Fruit fly (Drosophila melanogaster) whole organism, embryonic: ENCODE measurements around the gene CG3655.
A peak's percentile ranks its signal among the peaks of the same experiment; 100 is the strongest.

Source experiments
- CG11456 ChIP-seq: fragments of 200-800 bp; sonication (Bioruptor generic); IDR thresholded peaks from 3 replicates; pipeline ENCODE4 v1.3.6; 2022; ENCODE audit warnings: missing biosample characterization, missing genetic modification characterization
- CG11696 ChIP-seq: fragments of 200-800 bp; sonication (Bioruptor generic); IDR thresholded peaks from 2 replicates; pipeline ENCODE4 v1.3.6; 2022; ENCODE audit warnings: missing biosample characterization, missing genetic modification characterization
- CG12391 ChIP-seq: fragments of 200-800 bp; sonication (Bioruptor generic); optimal IDR thresholded peaks from 3 replicates; lab custom pipeline; 2018; ENCODE audit warnings: missing biosample characterization, mild to moderate bottlenecking, missing genetic modification characterization, moderate library complexity
- CG12744 ChIP-seq: fragments of 200-800 bp; sonication (Bioruptor generic); optimal IDR thresholded peaks from 2 replicates; lab custom pipeline; 2016; ENCODE audit warnings: missing biosample characterization, missing genetic modification characterization
- CG14050 ChIP-seq: fragments of 200-800 bp; sonication (Bioruptor generic); IDR thresholded peaks from 3 replicates; pipeline ENCODE4 v1.3.6; 2022; ENCODE audit warnings: missing biosample characterization, missing genetic modification characterization
- CG15479 ChIP-seq: fragments of 200-800 bp; sonication (Bioruptor generic); optimal IDR thresholded peaks from 3 replicates; lab custom pipeline; 2019; ENCODE audit warnings: missing biosample characterization, mild to moderate bottlenecking, missing genetic modification characterization, moderate library complexity
- CG17361 ChIP-seq: fragments of 200-800 bp; sonication (Bioruptor generic); IDR thresholded peaks from 3 replicates; pipeline ENCODE4 v1.3.6; 2022; ENCODE audit warnings: missing biosample characterization, missing genetic modification characterization
- CG18599 ChIP-seq: fragments of 200-800 bp; sonication (Bioruptor generic); optimal IDR thresholded peaks from 3 replicates; lab custom pipeline; 2017; ENCODE audit warnings: missing biosample characterization, missing genetic modification characterization, mild to moderate bottlenecking, moderate library complexity, missing genetic modification reagents
- CG18619 ChIP-seq: fragments of 200-800 bp; sonication (Bioruptor generic); optimal IDR thresholded peaks from 3 replicates; lab custom pipeline; 2017; ENCODE audit warnings: missing biosample characterization, mild to moderate bottlenecking, missing genetic modification characterization
- CG2120 ChIP-seq: fragments of 200-800 bp; sonication (Bioruptor generic); optimal IDR thresholded peaks from 3 replicates; lab custom pipeline; 2016; ENCODE audit warnings: missing biosample characterization, missing genetic modification characterization
- CG2199 ChIP-seq: fragments of 200-800 bp; sonication (Bioruptor generic); IDR thresholded peaks from 3 replicates; pipeline ENCODE4 v1.3.6; 2022; ENCODE audit warnings: missing biosample characterization, missing genetic modification characterization
- CG2712 ChIP-seq: fragments of 200-800 bp; optimal IDR thresholded peaks from 3 replicates; lab custom pipeline; 2019; ENCODE audit warnings: missing biosample characterization, mild to moderate bottlenecking, missing genetic modification characterization, moderate library complexity
- CG2875 ChIP-seq: fragments of 200-800 bp; sonication (Bioruptor generic); optimal IDR thresholded peaks from 2 replicates; lab custom pipeline; 2017; ENCODE audit warnings: missing biosample characterization, mild to moderate bottlenecking, missing genetic modification characterization, missing genetic modification reagents
- CG33557 ChIP-seq: fragments of 200-800 bp; sonication (Bioruptor generic); optimal IDR thresholded peaks from 2 replicates; lab custom pipeline; 2019; ENCODE audit warnings: missing biosample characterization, mild to moderate bottlenecking, missing genetic modification characterization, moderate library complexity
- CG3838 ChIP-seq: fragments of 200-800 bp; sonication (Bioruptor generic); optimal IDR thresholded peaks from 3 replicates; lab custom pipeline; 2016; ENCODE audit warnings: missing biosample characterization, missing genetic modification characterization
- CG3995 ChIP-seq: fragments of 200-800 bp; sonication (Bioruptor generic); optimal IDR thresholded peaks from 3 replicates; lab custom pipeline; 2016; ENCODE audit warnings: missing biosample characterization, missing genetic modification characterization
- CG4707 ChIP-seq: fragments of 200-800 bp; sonication (Bioruptor generic); optimal IDR thresholded peaks from 2 replicates; lab custom pipeline; 2018; ENCODE audit warnings: missing biosample characterization, mild to moderate bottlenecking, missing genetic modification characterization, moderate library complexity
- CG6813 ChIP-seq: fragments of 200-800 bp; sonication (Bioruptor generic); optimal IDR thresholded peaks from 2 replicates; lab custom pipeline; 2017; ENCODE audit warnings: missing biosample characterization, missing genetic modification characterization, mild to moderate bottlenecking, moderate library complexity, missing genetic modification reagents
- CG8089 ChIP-seq: fragments of 200-800 bp; sonication (Bioruptor generic); optimal IDR thresholded peaks from 3 replicates; lab custom pipeline; 2016; ENCODE audit warnings: missing biosample characterization, missing genetic modification characterization
- CG8281 ChIP-seq: fragments of 200-800 bp; sonication (Bioruptor generic); optimal IDR thresholded peaks from 2 replicates; lab custom pipeline; 2018; ENCODE audit warnings: missing biosample characterization, mild to moderate bottlenecking, missing genetic modification characterization, moderate library complexity
- Dll ChIP-seq: fragments of 200-800 bp; sonication (Bioruptor generic); IDR thresholded peaks from 4 replicates; pipeline ENCODE4 v1.3.6; 2022; ENCODE audit warnings: missing biosample characterization, missing genetic modification characterization; ENCODE audit not compliant: partially characterized antibody
- Doc2 ChIP-seq: fragments of 200-800 bp; sonication (Bioruptor generic); IDR thresholded peaks from 2 replicates; pipeline ENCODE4 v1.3.6; 2022; ENCODE audit warnings: missing biosample characterization, missing genetic modification characterization
- ERR ChIP-seq: fragments of 200-800 bp; sonication (Bioruptor generic); optimal IDR thresholded peaks from 2 replicates; lab custom pipeline; 2016; ENCODE audit warnings: missing biosample characterization, missing genetic modification characterization
- Ets97D ChIP-seq: fragments of 200-800 bp; sonication (Bioruptor generic); optimal IDR thresholded peaks from 3 replicates; lab custom pipeline; 2016; ENCODE audit warnings: missing biosample characterization, missing genetic modification characterization
- HLH54F ChIP-seq: fragments of 200-800 bp; sonication (Bioruptor generic); optimal IDR thresholded peaks from 3 replicates; lab custom pipeline; 2016; ENCODE audit warnings: missing biosample characterization, missing genetic modification characterization
- HmgD ChIP-seq: fragments of 200-800 bp; sonication (Bioruptor generic); optimal IDR thresholded peaks from 3 replicates; lab custom pipeline; 2016; ENCODE audit warnings: missing biosample characterization, missing genetic modification characterization
- HmgZ ChIP-seq: fragments of 200-800 bp; sonication (Bioruptor generic); optimal IDR thresholded peaks from 2 replicates; lab custom pipeline; 2018; ENCODE audit warnings: missing biosample characterization, mild to moderate bottlenecking, missing genetic modification characterization
- Hmx ChIP-seq: fragments of 200-800 bp; sonication (Bioruptor generic); optimal IDR thresholded peaks from 2 replicates; lab custom pipeline; 2016; ENCODE audit warnings: missing biosample characterization, missing genetic modification characterization
- MESR4 ChIP-seq: fragments of 200-800 bp; sonication (Bioruptor generic); optimal IDR thresholded peaks from 2 replicates; lab custom pipeline; 2018; ENCODE audit warnings: missing biosample characterization, mild to moderate bottlenecking, missing genetic modification characterization, moderate library complexity
- Max ChIP-seq: fragments of 200-800 bp; sonication (Bioruptor generic); optimal IDR thresholded peaks from 2 replicates; lab custom pipeline; 2016; ENCODE audit warnings: missing biosample characterization, mild to moderate bottlenecking, missing genetic modification characterization
- Oaz ChIP-seq: fragments of 200-800 bp; sonication (Bioruptor generic); IDR thresholded peaks from 2 replicates; pipeline ENCODE4 v1.3.6; 2022; ENCODE audit warnings: missing biosample characterization, missing genetic modification characterization
- Poxn ChIP-seq: fragments of 200-800 bp; sonication (Bioruptor generic); IDR thresholded peaks from 2 replicates; pipeline ENCODE4 v1.3.6; 2022; ENCODE audit warnings: missing biosample characterization, missing genetic modification characterization
- Sin3A ChIP-seq: fragments of >200 bp; optimal IDR thresholded peaks from 2 replicates; lab custom pipeline; 2018
- Xbp1 ChIP-seq: fragments of 200-800 bp; sonication (Bioruptor generic); optimal IDR thresholded peaks from 3 replicates; lab custom pipeline; 2016; ENCODE audit warnings: missing biosample characterization, mild to moderate bottlenecking, missing genetic modification characterization
- Xrp1 ChIP-seq: fragments of 200-800 bp; sonication (Bioruptor generic); IDR thresholded peaks from 2 replicates; pipeline ENCODE4 v1.3.6; 2022; ENCODE audit warnings: missing biosample characterization, missing genetic modification characterization
- ase ChIP-seq: fragments of 200-800 bp; sonication (Bioruptor generic); IDR thresholded peaks from 3 replicates; pipeline ENCODE4 v1.3.6; 2022; ENCODE audit warnings: missing biosample characterization, missing genetic modification characterization
- ato ChIP-seq: fragments of 200-800 bp; sonication (Bioruptor generic); IDR thresholded peaks from 2 replicates; pipeline ENCODE4 v1.3.6; 2022; ENCODE audit warnings: missing biosample characterization, missing genetic modification characterization; ENCODE audit not compliant: partially characterized antibody
- crol ChIP-seq: fragments of 200-800 bp; sonication (Bioruptor generic); IDR thresholded peaks from 2 replicates; pipeline ENCODE4 v1.3.6; 2022; ENCODE audit warnings: missing biosample characterization, missing genetic modification characterization
- dysf ChIP-seq: fragments of 200-800 bp; sonication (Bioruptor generic); IDR thresholded peaks from 3 replicates; pipeline ENCODE4 v1.3.6; 2022; ENCODE audit warnings: missing biosample characterization, missing genetic modification characterization
- gro ChIP-seq: fragments of 200-800 bp; sonication (Bioruptor generic); optimal IDR thresholded peaks from 2 replicates; lab custom pipeline; 2016; ENCODE audit warnings: missing biosample characterization, missing genetic modification characterization
- hkb ChIP-seq, 2 experiments: fragments of 200-800 bp in 1 of 2; fragments of >200 bp in 1 of 2; sonication (Bioruptor generic) in 1 of 2; IDR thresholded peaks in 1 of 2; optimal IDR thresholded peaks in 1 of 2; 2 replicates each; pipeline versions ENCODE4 v1.3.6 to Lab custom; 2017 to 2022; ENCODE audit warnings: missing biosample characterization in 1 of 2, missing genetic modification characterization in 1 of 2
- maf-S ChIP-seq: fragments of 200-800 bp; sonication (Bioruptor generic); optimal IDR thresholded peaks from 2 replicates; lab custom pipeline; 2016; ENCODE audit warnings: missing biosample characterization, missing genetic modification characterization
- nerfin-1 ChIP-seq: fragments of 200-800 bp; sonication (Bioruptor generic); optimal IDR thresholded peaks from 3 replicates; lab custom pipeline; 2019; ENCODE audit warnings: missing biosample characterization, mild to moderate bottlenecking, missing genetic modification characterization, moderate library complexity
- odd ChIP-seq: fragments of 200-800 bp; sonication (Bioruptor generic); optimal IDR thresholded peaks from 2 replicates; lab custom pipeline; 2017; ENCODE audit warnings: missing biosample characterization, mild to moderate bottlenecking, missing genetic modification characterization
- pnt ChIP-seq: fragments of 200-800 bp; sonication (Bioruptor generic); optimal IDR thresholded peaks from 3 replicates; lab custom pipeline; 2016; ENCODE audit warnings: missing biosample characterization, missing genetic modification characterization
- ssp ChIP-seq: fragments of 200-800 bp; sonication (Bioruptor generic); IDR thresholded peaks from 2 replicates; pipeline ENCODE4 v1.3.6; 2022; ENCODE audit warnings: missing biosample characterization, missing genetic modification characterization
- toy ChIP-seq: fragments of 200-800 bp; sonication (Bioruptor generic); IDR thresholded peaks from 2 replicates; pipeline ENCODE4 v1.3.6; 2022; ENCODE audit warnings: missing biosample characterization, missing genetic modification characterization
- vfl ChIP-seq: fragments of 200-800 bp; sonication (Bioruptor generic); optimal IDR thresholded peaks from 2 replicates; lab custom pipeline; 2016; ENCODE audit warnings: missing biosample characterization, missing genetic modification characterization
- wek ChIP-seq: fragments of 200-800 bp; sonication (Bioruptor generic); optimal IDR thresholded peaks from 3 replicates; lab custom pipeline; 2018; ENCODE audit warnings: missing biosample characterization, mild to moderate bottlenecking, missing genetic modification characterization, moderate library complexity
- zen ChIP-seq: fragments of 200-800 bp; sonication (Bioruptor generic); optimal IDR thresholded peaks from 3 replicates; lab custom pipeline; 2018; ENCODE audit warnings: missing biosample characterization, mild to moderate bottlenecking, missing genetic modification characterization, moderate library complexity

Gene CG3655

dm6 chrX:1052684-1053389 lies 81.9 kb downstream of the CG3655 start (continued):
- TF ChIP-seq zen (tag; lab: Kevin White, UChicago): peak; percentile 48
- TF ChIP-seq nerfin-1: peak; percentile 7
- TF ChIP-seq Hmx (GFP tag; lab: Kevin White, UChicago): no peak
- no peak for TF ChIP-seq hkb (optimal IDR thresholded peaks at IDR 0.05; lab: Kevin White, UChicago)
- peak; percentile 44; the same call in 1 of the 2 replicates for TF ChIP-seq hkb (GFP tag; IDR thresholded peaks at IDR 0.05; lab: Robert Waterston, UW)
- peak; percentile 33; the same call in 1 of the 2 replicates for TF ChIP-seq ssp (GFP tag; lab: Robert Waterston, UW)
- TF ChIP-seq gro (GFP tag; lab: Kevin White, UChicago): no peak
- TF ChIP-seq toy: no peak
- peak; percentile 47 for TF ChIP-seq pnt
- TF ChIP-seq vfl: no peak
- TF ChIP-seq dysf (GFP tag; lab: Robert Waterston, UW): peak; percentile 56; the same call in 2 of the 3 replicates
- TF ChIP-seq Oaz: no peak
- no peak for TF ChIP-seq CG11696 (GFP tag; lab: Robert Waterston, UW)
- no peak for TF ChIP-seq odd
- no peak for TF ChIP-seq Sin3A (lab: Kevin White, UChicago)
- TF ChIP-seq MESR4 (GFP tag; lab: Kevin White, UChicago): no peak
- TF ChIP-seq Doc2 (GFP tag; lab: Robert Waterston, UW): no peak
- TF ChIP-seq CG33557 (GFP tag; lab: Kevin White, UChicago): peak; percentile 2
- no peak for TF ChIP-seq CG14050 (GFP tag; lab: Robert Waterston, UW)
- TF ChIP-seq CG3995 (GFP tag; lab: Kevin White, UChicago): no peak
- peak; percentile 22; the same call in 1 of the 3 replicates for TF ChIP-seq ase
- no peak for TF ChIP-seq ato
- no peak for TF ChIP-seq CG15479 (GFP tag; lab: Kevin White, UChicago)
- no peak for TF ChIP-seq wek
- no peak for TF ChIP-seq CG18619 (GFP tag; lab: Kevin White, UChicago)
- peak; percentile 14 for TF ChIP-seq Max (GFP tag; lab: Kevin White, UChicago)
- peak; percentile 37 for TF ChIP-seq CG2120 (GFP tag; lab: Kevin White, UChicago)
- TF ChIP-seq Dll (GFP tag; lab: Robert Waterston, UW): no peak
- no peak for TF ChIP-seq CG4707 (GFP tag; lab: Kevin White, UChicago)
- TF ChIP-seq CG2199 (GFP tag; lab: Robert Waterston, UW): no peak
- no peak for TF ChIP-seq maf-S (GFP tag; lab: Kevin White, UChicago)
- no peak for TF ChIP-seq CG8281 (tag; lab: Kevin White, UChicago)
- no peak for TF ChIP-seq Ets97D
- peak; percentile 32 for TF ChIP-seq HLH54F (GFP tag; lab: Kevin White, UChicago)
- no peak for TF ChIP-seq HmgZ (tag; lab: Kevin White, UChicago)
- TF ChIP-seq Xrp1 (GFP tag; lab: Robert Waterston, UW): peak; percentile 58; the same call in 1 of the 2 replicates
- no peak for TF ChIP-seq crol
- no peak for TF ChIP-seq HmgD
- peak; percentile 10 for TF ChIP-seq CG2875 (GFP tag; lab: Kevin White, UChicago)
- TF ChIP-seq CG12744: no peak
- peak; percentile 43 for TF ChIP-seq Xbp1
- 0 out of 3 replicates have a peak, but pooled peaks have one; percentile 51 for TF ChIP-seq CG11456 (GFP tag; lab: Robert Waterston, UW)
- no peak for TF ChIP-seq Poxn (GFP tag; lab: Robert Waterston, UW)
- TF ChIP-seq CG8089: peak; percentile 18
- TF ChIP-seq CG3838: no peak
- TF ChIP-seq CG2712: peak; percentile 53
- TF ChIP-seq CG18599 (GFP tag; lab: Kevin White, UChicago): peak; percentile 13
- peak; percentile 23 for TF ChIP-seq CG12391 (tag; lab: Kevin White, UChicago)
- no peak for TF ChIP-seq ERR (GFP tag; lab: Kevin White, UChicago)
- TF ChIP-seq CG6813 (GFP tag; lab: Kevin White, UChicago): peak; percentile 19
- TF ChIP-seq CG17361 (GFP tag; lab: Robert Waterston, UW): peak; percentile 44; the same call in 2 of the 3 replicates
